Fruit fly (Drosophila melanogaster) S2 (cell line): ENCODE data around the gene Ctr1B.

Experiments
- CG8478 ChIP-seq: fragments of >200 bp; optimal IDR thresholded peaks from 2 replicates; lab custom pipeline; 2018
- CTCF ChIP-seq, 2 experiments: fragments of >200 bp; optimal IDR thresholded peaks; 2 replicates each; lab custom pipeline; 2018

dm6 chr3R:8313038-8313437 is 4.4 kb upstream of the Ctr1B start, which contains the start of gene CG7483:
- TF ChIP-seq CG8478 (lab: Kevin White, UChicago), result no peak
- no peak for TF ChIP-seq CTCF (optimal IDR thresholded peaks at IDR 0.05; lab: Kevin White, UChicago)
